Worm (Caenorhabditis elegans) whole organism, L4 larva: ENCODE results near the gene Y57G11C.30.

Source experiments
- F44E2.7 ChIP-seq: fragments of 200-800 bp; sonication (Bioruptor generic); IDR thresholded peaks from 2 replicates; pipeline ENCODE4 v2.1.2; 2022; ENCODE audit warnings: missing genetic modification characterization, missing compliant biosample characterization
- F49E8.2 ChIP-seq: sonication (generic microtip); optimal IDR thresholded peaks from 2 replicates; lab custom pipeline; 2016; ENCODE audit warnings: missing compliant biosample characterization, mild to moderate bottlenecking, missing genetic modification characterization, borderline replicate concordance
- T26A8.4 ChIP-seq: fragments of 200-800 bp; sonication (Bioruptor generic); IDR thresholded peaks from 2 replicates; pipeline ENCODE4 v1.3.6; 2022; ENCODE audit warnings: missing genetic modification characterization, missing compliant biosample characterization
- Y48G9A.11 ChIP-seq: fragments of 200-800 bp; sonication (Bioruptor generic); IDR thresholded peaks from 2 replicates; pipeline ENCODE4 v1.3.6; 2022; ENCODE audit warnings: missing genetic modification reagents, missing genetic modification characterization, missing compliant biosample characterization
- Y5F2A.4 ChIP-seq: fragments of 200-800 bp; sonication (Bioruptor generic); optimal IDR thresholded peaks from 2 replicates; lab custom pipeline; 2018; ENCODE audit warnings: mild to moderate bottlenecking, missing genetic modification characterization, missing compliant biosample characterization
- Y75B8A.6 ChIP-seq: fragments of 200-800 bp; sonication (Bioruptor generic); IDR thresholded peaks from 2 replicates; pipeline ENCODE4 v1.3.6; 2022; ENCODE audit warnings: missing genetic modification reagents, missing genetic modification characterization, missing compliant biosample characterization
- ZK337.2 ChIP-seq: fragments of 200-800 bp; sonication (Bioruptor generic); IDR thresholded peaks from 2 replicates; pipeline ENCODE4 v1.3.6; 2022; ENCODE audit warnings: missing genetic modification reagents, missing genetic modification characterization, missing compliant biosample characterization
- aha-1 ChIP-seq: fragments of 150-350 bp; peaks from one replicate; lab custom pipeline; 2014; ENCODE audit warnings: missing biosample characterization, missing genetic modification characterization
- ama-1 ChIP-seq: fragments of 150-350 bp; optimal IDR thresholded peaks from 2 replicates; lab custom pipeline; 2014; ENCODE audit warnings: inconsistent platforms, mixed read lengths
- ceh-44 ChIP-seq: fragments of 200-800 bp; sonication (Bioruptor generic); IDR thresholded peaks from 2 replicates; pipeline ENCODE4 v1.3.6; 2022; ENCODE audit warnings: missing genetic modification reagents, missing genetic modification characterization, missing compliant biosample characterization
- ceh-62 ChIP-seq: sonication (generic microtip); optimal IDR thresholded peaks from 2 replicates; lab custom pipeline; 2017; ENCODE audit warnings: missing biosample characterization, missing genetic modification characterization
- ceh-82 ChIP-seq: sonication (generic microtip); optimal IDR thresholded peaks from 2 replicates; lab custom pipeline; 2017; ENCODE audit warnings: missing biosample characterization, missing genetic modification characterization
- ces-1 ChIP-seq: fragments of 150-350 bp; sonication (generic microtip); optimal IDR thresholded peaks from 4 replicates; lab custom pipeline; 2014; ENCODE audit warnings: missing biosample characterization, missing genetic modification reagents, missing genetic modification characterization
- daf-12 ChIP-seq: fragments of 150-350 bp; optimal IDR thresholded peaks from 2 replicates; lab custom pipeline; 2014; ENCODE audit warnings: missing biosample characterization, missing genetic modification reagents, missing genetic modification characterization
- dmd-8 ChIP-seq: fragments of 200-800 bp; sonication (Bioruptor generic); IDR thresholded peaks from 2 replicates; pipeline ENCODE4 v1.3.6; 2022; ENCODE audit warnings: missing genetic modification characterization, missing compliant biosample characterization
- duxl-1 ChIP-seq: sonication (generic microtip); optimal IDR thresholded peaks from 2 replicates; lab custom pipeline; 2016; ENCODE audit warnings: mild to moderate bottlenecking, missing genetic modification characterization, moderate library complexity, missing compliant biosample characterization; ENCODE audit not compliant: poor library complexity
- egl-43 ChIP-seq: fragments of 200-800 bp; sonication (Bioruptor generic); IDR thresholded peaks from 2 replicates; pipeline ENCODE4 v1.3.6; 2022; ENCODE audit warnings: missing genetic modification reagents, missing genetic modification characterization, missing compliant biosample characterization
- fkh-10 ChIP-seq: fragments of 150-350 bp; optimal IDR thresholded peaks from 2 replicates; lab custom pipeline; 2014; ENCODE audit warnings: missing biosample characterization, missing genetic modification reagents, missing genetic modification characterization
- hif-1 ChIP-seq, 2 experiments: sonication (generic microtip); optimal IDR thresholded peaks; 2 replicates each; lab custom pipeline; 2016 to 2017; ENCODE audit warnings: missing compliant biosample characterization in 2 of 2, missing genetic modification characterization in 2 of 2, missing genetic modification reagents in 2 of 2, missing genotype in 2 of 2, mild to moderate bottlenecking in 1 of 2
- lin-13 ChIP-seq: fragments of 150-350 bp; optimal IDR thresholded peaks from 2 replicates; lab custom pipeline; 2014; ENCODE audit warnings: missing biosample characterization, missing genetic modification reagents, missing genetic modification characterization
- lin-39 ChIP-seq: fragments of 150-350 bp; optimal IDR thresholded peaks from 2 replicates; lab custom pipeline; 2014; ENCODE audit warnings: missing biosample characterization, missing genetic modification reagents, missing genetic modification characterization
- lsy-2 ChIP-seq, 2 experiments: fragments of 150-350 bp in 1 of 2; sonication (generic microtip) in 1 of 2; optimal IDR thresholded peaks; 2 replicates each; lab custom pipeline; 2014 to 2017; ENCODE audit warnings: missing biosample characterization in 2 of 2, missing genetic modification characterization in 2 of 2
- madf-5 ChIP-seq, 2 experiments: fragments of 200-800 bp; sonication (Bioruptor generic); IDR thresholded peaks; 2 replicates each; pipeline ENCODE4 v1.3.6; 2022; ENCODE audit warnings: missing compliant biosample characterization in 2 of 2, missing genetic modification characterization in 2 of 2
- mep-1 ChIP-seq: fragments of 150-350 bp; sonication (generic microtip); optimal IDR thresholded peaks from 3 replicates; lab custom pipeline; 2014; ENCODE audit warnings: missing biosample characterization, missing genetic modification characterization
- mxl-2 ChIP-seq: fragments of 200-800 bp; sonication (Bioruptor generic); conservative IDR thresholded peaks from 2 replicates; pipeline ENCODE4 v1.3.6; 2022; ENCODE audit warnings: missing genetic modification reagents, missing genetic modification characterization, missing compliant biosample characterization
- nhr-10 ChIP-seq: fragments of 150-350 bp; optimal IDR thresholded peaks from 2 replicates; lab custom pipeline; 2014; ENCODE audit warnings: missing biosample characterization, missing genetic modification characterization
- nhr-111 ChIP-seq: fragments of 200-800 bp; sonication (Bioruptor generic); optimal IDR thresholded peaks from 2 replicates; lab custom pipeline; 2018; ENCODE audit warnings: mild to moderate bottlenecking, missing genetic modification characterization, missing compliant biosample characterization
- nhr-237 ChIP-seq: sonication (generic microtip); optimal IDR thresholded peaks from 2 replicates; lab custom pipeline; 2017; ENCODE audit warnings: missing biosample characterization, missing genetic modification characterization
- nhr-25 ChIP-seq: sonication (generic microtip); optimal IDR thresholded peaks from 2 replicates; lab custom pipeline; 2017; ENCODE audit warnings: missing genetic modification characterization, mild to moderate bottlenecking, missing compliant biosample characterization, antibody characterized with exemption, moderate library complexity, borderline replicate concordance; ENCODE audit not compliant: insufficient read depth
- nhr-42 ChIP-seq: fragments of 200-800 bp; sonication (Bioruptor generic); IDR thresholded peaks from 2 replicates; pipeline ENCODE4 v1.3.6; 2022; ENCODE audit warnings: missing genetic modification characterization, missing compliant biosample characterization
- php-3 ChIP-seq: fragments of 200-800 bp; sonication (Bioruptor generic); IDR thresholded peaks from 2 replicates; pipeline ENCODE4 v1.3.6; 2022; ENCODE audit warnings: missing genetic modification reagents, missing genetic modification characterization, missing compliant biosample characterization
- snpc-1.2 ChIP-seq: fragments of 200-800 bp; sonication (Bioruptor generic); IDR thresholded peaks from 2 replicates; pipeline ENCODE4 v1.3.6; 2022; ENCODE audit warnings: missing genetic modification reagents, missing genetic modification characterization, missing compliant biosample characterization
- snpc-4 ChIP-seq: fragments of 150-350 bp; optimal IDR thresholded peaks from 2 replicates; lab custom pipeline; 2014; ENCODE audit warnings: missing biosample characterization, missing genetic modification characterization
- tra-1 ChIP-seq: fragments of 200-800 bp; sonication (Bioruptor generic); IDR thresholded peaks from 2 replicates; pipeline ENCODE4 v1.3.6; 2022; ENCODE audit warnings: missing genetic modification reagents, missing genetic modification characterization, missing compliant biosample characterization
- unc-39 ChIP-seq: sonication (generic microtip); optimal IDR thresholded peaks from 2 replicates; lab custom pipeline; 2017; ENCODE audit warnings: missing biosample characterization, missing genetic modification characterization
- unc-62 ChIP-seq, 3 experiments: fragments of 150-350 bp in 1 of 3; sonication (generic microtip); optimal IDR thresholded peaks in 2 of 3; peaks in 1 of 3; 1 replicate in 1 of 3; 2 replicates in 2 of 3; lab custom pipeline; 2014 to 2017; ENCODE audit warnings: missing biosample characterization in 3 of 3, missing genetic modification characterization in 3 of 3, missing genetic modification reagents in 3 of 3, missing genotype in 1 of 3

Gene Y57G11C.30

ce11 chrIV:14959375-14959774, 20.7 kb downstream of the Y57G11C.30 start (continued):
- TF ChIP-seq F49E8.2 (tag; lab: Kevin White, UChicago) (peak; percentile 48), mxl-2 (GFP tag; lab: Robert Waterston, UW) (no peak), ceh-62 (tag; lab: Kevin White, UChicago) (no peak), Y75B8A.6 (no peak), nhr-10 (tag; lab: Kevin White, UChicago) (no peak), mep-1 (tag; lab: Kevin White, UChicago) (peak; percentile 68), unc-39 (no peak), F44E2.7 (GFP tag; lab: Robert Waterston, UW) (no peak), hif-1 (tag; optimal IDR thresholded peaks at IDR 0.05; lab: Kevin White, UChicago) (no peak), ceh-44 (GFP tag; lab: Robert Waterston, UW) (no peak), tra-1 (no peak), ceh-82 (no peak), daf-12 (tag; lab: Kevin White, UChicago) (no peak), duxl-1 (tag; lab: Kevin White, UChicago) (peak; percentile 11), egl-43 (no peak), nhr-25 (tag; lab: Kevin White, UChicago) (no peak), madf-5 (GFP tag; IDR thresholded peaks at IDR 0.05; lab: Robert Waterston, UW) (no peak), ZK337.2 (GFP tag; lab: Robert Waterston, UW) (no peak), Y48G9A.11 (GFP tag; lab: Robert Waterston, UW) (no peak), lsy-2 (tag; optimal IDR thresholded peaks at IDR 0.05; lab: Kevin White, UChicago) (no peak)

- TF ChIP-seq lin-13 = no peak
- no peak for TF ChIP-seq unc-62 (GFP tag; optimal IDR thresholded peaks at IDR 0.05 in 1 of 2; lab: Kevin White, UChicago)
- TF ChIP-seq unc-62 (tag; optimal IDR thresholded peaks at IDR 0.05; lab: Kevin White, UChicago) = no peak
- peak; percentile 18 for TF ChIP-seq ces-1 (GFP tag; lab: Kevin White, UChicago)
- no peak for TF ChIP-seq nhr-111 (GFP tag; lab: Kevin White, UChicago)
- no peak for TF ChIP-seq dmd-8 (GFP tag; lab: Robert Waterston, UW)
- no peak for TF ChIP-seq Y5F2A.4 (GFP tag; lab: Kevin White, UChicago)
- TF ChIP-seq snpc-1.2 = no peak
- TF ChIP-seq F44E2.7 (GFP tag; lab: Robert Waterston, UW) = no peak
- TF ChIP-seq nhr-237 (tag; lab: Kevin White, UChicago) = no peak
These were observed 21.4 kb downstream of the Y57G11C.30 start for ce11 chrIV:14960061-14960460.

ce11 chrIV:14978204-14978603, 39.5 kb downstream of the Y57G11C.30 start:
- no peak for TF ChIP-seq lsy-2 (tag; optimal IDR thresholded peaks at IDR 0.05; lab: Kevin White, UChicago)
- peak in 1 of 2 experiments; percentile 22 for TF ChIP-seq unc-62 (GFP tag; optimal IDR thresholded peaks at IDR 0.05 in 1 of 2; lab: Kevin White, UChicago)
- no peak for TF ChIP-seq unc-62 (tag; optimal IDR thresholded peaks at IDR 0.05; lab: Kevin White, UChicago)

- TF ChIP-seq fkh-10 = no peak
- TF ChIP-seq snpc-1.2 = 0 out of 2 replicates have a peak, but pooled peaks have one; percentile 47
- TF ChIP-seq, all 104 proteins: peak for 1
These were observed 42.6 kb downstream of the Y57G11C.30 start, which contains the start of gene atln-2 for ce11 chrIV:14981311-14981710. Gene atln-2 (plus strand): TSS chrIV:14981611.

- peak; percentile 72 for TF ChIP-seq ama-1 (lab: Kevin White, UChicago)
- no peak for TF ChIP-seq lin-39 (tag; lab: Kevin White, UChicago)
- TF ChIP-seq aha-1 (tag; lab: Kevin White, UChicago) = peak; percentile 60
- TF ChIP-seq unc-62 (GFP tag; optimal IDR thresholded peaks at IDR 0.05 in 1 of 2; lab: Kevin White, UChicago) = peak in 1 of 2 experiments; percentile 35
- TF ChIP-seq unc-62 (tag; optimal IDR thresholded peaks at IDR 0.05; lab: Kevin White, UChicago) = no peak
- no peak for TF ChIP-seq php-3 (GFP tag; lab: Robert Waterston, UW)
- TF ChIP-seq nhr-42 = peak; percentile 37; the same call in 1 of the 2 replicates
- peak; percentile 70 for TF ChIP-seq T26A8.4 (GFP tag; lab: Robert Waterston, UW)
- peak; percentile 42 for TF ChIP-seq lin-13
- peak; percentile 58 for TF ChIP-seq snpc-4 (tag; lab: Kevin White, UChicago)
These were observed 46.3 kb downstream of the Y57G11C.30 start for ce11 chrIV:14985019-14985418.
